Fruit fly (Drosophila melanogaster) whole organism, embryonic: ENCODE results near the gene CG3529.
A peak's percentile ranks its signal among the peaks of the same experiment; 100 is the strongest.

Experiments used
- Ada2b ChIP-seq: fragments of 200-800 bp; sonication (Bioruptor generic); IDR thresholded peaks from 2 replicates; pipeline ENCODE4 v1.3.6; 2022; ENCODE audit warnings: missing biosample characterization, missing genetic modification characterization
- Asciz ChIP-seq: fragments of 200-800 bp; sonication (Bioruptor generic); optimal IDR thresholded peaks from 2 replicates; lab custom pipeline; 2017; ENCODE audit warnings: missing biosample characterization, mild to moderate bottlenecking, missing genetic modification characterization, missing genetic modification reagents
- CG11456 ChIP-seq: fragments of 200-800 bp; sonication (Bioruptor generic); IDR thresholded peaks from 3 replicates; pipeline ENCODE4 v1.3.6; 2022; ENCODE audit warnings: missing biosample characterization, missing genetic modification characterization
- CG12071 ChIP-seq: fragments of 200-800 bp; sonication (Bioruptor generic); optimal IDR thresholded peaks from 3 replicates; lab custom pipeline; 2018; ENCODE audit warnings: missing biosample characterization, mild to moderate bottlenecking, missing genetic modification characterization
- CG12391 ChIP-seq: fragments of 200-800 bp; sonication (Bioruptor generic); optimal IDR thresholded peaks from 3 replicates; lab custom pipeline; 2018; ENCODE audit warnings: missing biosample characterization, mild to moderate bottlenecking, missing genetic modification characterization, moderate library complexity
- CG12659 ChIP-seq: fragments of 200-800 bp; sonication (Bioruptor generic); optimal IDR thresholded peaks from 3 replicates; lab custom pipeline; 2017; ENCODE audit warnings: mild to moderate bottlenecking, missing biosample characterization, missing genetic modification reagents, missing genetic modification characterization
- CG12744 ChIP-seq: fragments of 200-800 bp; sonication (Bioruptor generic); optimal IDR thresholded peaks from 2 replicates; lab custom pipeline; 2016; ENCODE audit warnings: missing biosample characterization, missing genetic modification characterization
- CG16813 ChIP-seq: fragments of 200-800 bp; sonication (Bioruptor generic); IDR thresholded peaks from 3 replicates; pipeline ENCODE4 v1.3.6; 2022; ENCODE audit warnings: missing biosample characterization, missing genetic modification characterization; ENCODE audit not compliant: partially characterized antibody
- CG16815 ChIP-seq: fragments of 200-800 bp; sonication (Bioruptor generic); optimal IDR thresholded peaks from 3 replicates; lab custom pipeline; 2017; ENCODE audit warnings: missing biosample characterization, mild to moderate bottlenecking, missing genetic modification characterization
- CG17385 ChIP-seq: fragments of 200-800 bp; sonication (Bioruptor generic); optimal IDR thresholded peaks from 3 replicates; lab custom pipeline; 2018; ENCODE audit warnings: missing biosample characterization, mild to moderate bottlenecking, missing genetic modification characterization
- CG17802 ChIP-seq: fragments of 200-800 bp; sonication (Bioruptor generic); optimal IDR thresholded peaks from 2 replicates; lab custom pipeline; 2018; ENCODE audit warnings: missing biosample characterization, mild to moderate bottlenecking, missing genetic modification characterization, moderate library complexity
- CG2116 ChIP-seq: fragments of 200-800 bp; sonication (Bioruptor generic); optimal IDR thresholded peaks from 3 replicates; lab custom pipeline; 2018; ENCODE audit warnings: missing biosample characterization, mild to moderate bottlenecking, missing genetic modification characterization
- CG2120 ChIP-seq: fragments of 200-800 bp; sonication (Bioruptor generic); optimal IDR thresholded peaks from 3 replicates; lab custom pipeline; 2016; ENCODE audit warnings: missing biosample characterization, missing genetic modification characterization
- CG2678 ChIP-seq: fragments of 200-800 bp; sonication (Bioruptor generic); optimal IDR thresholded peaks from 3 replicates; lab custom pipeline; 2019; ENCODE audit warnings: missing biosample characterization, mild to moderate bottlenecking, missing genetic modification characterization, moderate library complexity
- CG2712 ChIP-seq: fragments of 200-800 bp; optimal IDR thresholded peaks from 3 replicates; lab custom pipeline; 2019; ENCODE audit warnings: missing biosample characterization, mild to moderate bottlenecking, missing genetic modification characterization, moderate library complexity
- CG3281 ChIP-seq: fragments of 200-800 bp; sonication (Bioruptor generic); optimal IDR thresholded peaks from 3 replicates; lab custom pipeline; 2017; ENCODE audit warnings: missing biosample characterization, mild to moderate bottlenecking, missing genetic modification characterization
- CG6272 ChIP-seq: fragments of 200-800 bp; sonication (Bioruptor generic); IDR thresholded peaks from 2 replicates; pipeline ENCODE4 v1.3.6; 2022; ENCODE audit warnings: missing biosample characterization, missing genetic modification characterization
- CG7839 ChIP-seq: fragments of 200-800 bp; sonication (Bioruptor generic); optimal IDR thresholded peaks from 3 replicates; lab custom pipeline; 2018; ENCODE audit warnings: missing biosample characterization, mild to moderate bottlenecking, missing genetic modification characterization, moderate library complexity
- CG8089 ChIP-seq: fragments of 200-800 bp; sonication (Bioruptor generic); optimal IDR thresholded peaks from 3 replicates; lab custom pipeline; 2016; ENCODE audit warnings: missing biosample characterization, missing genetic modification characterization
- CG8924 ChIP-seq: fragments of 200-800 bp; optimal IDR thresholded peaks from 3 replicates; lab custom pipeline; 2019; ENCODE audit warnings: missing biosample characterization, mild to moderate bottlenecking, missing genetic modification characterization, moderate library complexity
- CG8944 ChIP-seq: fragments of 200-800 bp; sonication (Bioruptor generic); optimal IDR thresholded peaks from 3 replicates; lab custom pipeline; 2016; ENCODE audit warnings: missing biosample characterization, missing genetic modification characterization
- CG9215 ChIP-seq: fragments of 200-800 bp; sonication (Bioruptor generic); IDR thresholded peaks from 2 replicates; pipeline ENCODE4 v1.3.6; 2022; ENCODE audit warnings: missing biosample characterization, missing genetic modification characterization
- CkIIα-i1 ChIP-seq: fragments of 200-800 bp; sonication (Bioruptor generic); IDR thresholded peaks from 2 replicates; pipeline ENCODE4 v1.3.6; 2022; ENCODE audit warnings: missing biosample characterization, missing genetic modification characterization
- Deaf1 ChIP-seq: fragments of 200-800 bp; optimal IDR thresholded peaks from 3 replicates; lab custom pipeline; 2019; ENCODE audit warnings: missing biosample characterization, mild to moderate bottlenecking, missing genetic modification characterization, moderate library complexity
- Drgx ChIP-seq: fragments of 200-800 bp; sonication (Bioruptor generic); IDR thresholded peaks from 2 replicates; pipeline ENCODE4 v1.3.6; 2022; ENCODE audit warnings: missing biosample characterization, missing genetic modification characterization
- E2f2 ChIP-seq: fragments of 200-800 bp; sonication (Bioruptor generic); IDR thresholded peaks from 2 replicates; pipeline ENCODE4 v1.3.6; 2022; ENCODE audit warnings: missing biosample characterization, missing genetic modification characterization
- Oaz ChIP-seq: fragments of 200-800 bp; sonication (Bioruptor generic); IDR thresholded peaks from 2 replicates; pipeline ENCODE4 v1.3.6; 2022; ENCODE audit warnings: missing biosample characterization, missing genetic modification characterization
- Oli ChIP-seq: fragments of 200-800 bp; sonication (Bioruptor generic); optimal IDR thresholded peaks from 2 replicates; lab custom pipeline; 2018; ENCODE audit warnings: missing biosample characterization, mild to moderate bottlenecking, missing genetic modification characterization, moderate library complexity
- Pdp1 ChIP-seq, 2 experiments: fragments of 200-800 bp; sonication (Bioruptor generic); optimal IDR thresholded peaks; 3 replicates each; lab custom pipeline; 2016; ENCODE audit warnings: missing biosample characterization in 2 of 2, missing genetic modification characterization in 2 of 2, mild to moderate bottlenecking in 1 of 2, moderate library complexity in 1 of 2
- Rx ChIP-seq: fragments of 200-800 bp; sonication (Bioruptor generic); IDR thresholded peaks from 2 replicates; pipeline ENCODE4 v1.3.6; 2022; ENCODE audit warnings: missing biosample characterization, missing genetic modification characterization
- Xbp1 ChIP-seq: fragments of 200-800 bp; sonication (Bioruptor generic); optimal IDR thresholded peaks from 3 replicates; lab custom pipeline; 2016; ENCODE audit warnings: missing biosample characterization, mild to moderate bottlenecking, missing genetic modification characterization
- ab ChIP-seq: fragments of 200-800 bp; sonication (Bioruptor generic); optimal IDR thresholded peaks from 2 replicates; lab custom pipeline; 2016; ENCODE audit warnings: missing biosample characterization, missing genetic modification characterization
- ash1 ChIP-seq: fragments of 200-800 bp; sonication (Bioruptor generic); optimal IDR thresholded peaks from 2 replicates; lab custom pipeline; 2018; ENCODE audit warnings: missing biosample characterization, mild to moderate bottlenecking, missing genetic modification characterization
- br ChIP-seq: fragments of >200 bp; optimal IDR thresholded peaks from 2 replicates; lab custom pipeline; 2017
- ci ChIP-seq: fragments of 200-800 bp; sonication (Bioruptor generic); IDR thresholded peaks from 3 replicates; pipeline ENCODE4 v1.3.6; 2022; ENCODE audit warnings: missing biosample characterization, missing genetic modification characterization
- crc ChIP-seq: fragments of 200-800 bp; sonication (Bioruptor generic); optimal IDR thresholded peaks from 2 replicates; lab custom pipeline; 2016; ENCODE audit warnings: missing biosample characterization, missing genetic modification characterization
- danr ChIP-seq: fragments of 200-800 bp; sonication (Bioruptor generic); IDR thresholded peaks from 2 replicates; pipeline ENCODE4 v1.3.6; 2022; ENCODE audit warnings: missing biosample characterization, missing genetic modification characterization
- dpn ChIP-seq, 2 experiments: fragments of 200-800 bp; sonication (Bioruptor generic); optimal IDR thresholded peaks; 3 replicates each; lab custom pipeline; 2016; ENCODE audit warnings: missing biosample characterization in 2 of 2, missing genetic modification characterization in 2 of 2
- ftz-f1 ChIP-seq: fragments of 200-800 bp; sonication (Bioruptor generic); optimal IDR thresholded peaks from 2 replicates; lab custom pipeline; 2016; ENCODE audit warnings: missing biosample characterization, missing genetic modification characterization
- gcm ChIP-seq: fragments of 200-800 bp; sonication (Bioruptor generic); optimal IDR thresholded peaks from 2 replicates; lab custom pipeline; 2019; ENCODE audit warnings: missing biosample characterization, mild to moderate bottlenecking, missing genetic modification characterization, moderate library complexity
- gem ChIP-seq: fragments of 200-800 bp; sonication (Bioruptor generic); optimal IDR thresholded peaks from 2 replicates; lab custom pipeline; 2019; ENCODE audit warnings: missing biosample characterization, mild to moderate bottlenecking, missing genetic modification characterization, moderate library complexity
- gsb-n ChIP-seq: fragments of 200-800 bp; sonication (Bioruptor generic); optimal IDR thresholded peaks from 3 replicates; lab custom pipeline; 2018; ENCODE audit warnings: missing biosample characterization, mild to moderate bottlenecking, missing genetic modification characterization
- ind ChIP-seq: fragments of 200-800 bp; sonication (Bioruptor generic); optimal IDR thresholded peaks from 3 replicates; lab custom pipeline; 2016; ENCODE audit warnings: missing biosample characterization, missing genetic modification characterization
- insv ChIP-seq, 2 experiments: fragments of 200-800 bp; sonication (Bioruptor generic); optimal IDR thresholded peaks; 3 replicates each; lab custom pipeline; 2016 to 2018; ENCODE audit warnings: missing biosample characterization in 2 of 2, missing genetic modification characterization in 2 of 2
- jing ChIP-seq: fragments of 200-800 bp; sonication (Bioruptor generic); optimal IDR thresholded peaks from 2 replicates; lab custom pipeline; 2018; ENCODE audit warnings: missing biosample characterization, mild to moderate bottlenecking, missing genetic modification characterization
- mld ChIP-seq: fragments of 200-800 bp; sonication (Bioruptor generic); IDR thresholded peaks from 3 replicates; pipeline ENCODE4 v1.3.6; 2022; ENCODE audit warnings: missing biosample characterization, missing genetic modification characterization; ENCODE audit not compliant: partially characterized antibody
- nmo ChIP-seq: fragments of 200-800 bp; sonication (Bioruptor generic); optimal IDR thresholded peaks from 2 replicates; lab custom pipeline; 2018; ENCODE audit warnings: missing biosample characterization, mild to moderate bottlenecking, missing genetic modification characterization, moderate library complexity
- row ChIP-seq: fragments of 200-800 bp; sonication (Bioruptor generic); IDR thresholded peaks from 3 replicates; pipeline ENCODE4 v1.3.6; 2022; ENCODE audit warnings: missing biosample characterization, missing genetic modification characterization
- sisA ChIP-seq: fragments of 200-800 bp; sonication (Bioruptor generic); IDR thresholded peaks from 2 replicates; pipeline ENCODE4 v1.3.6; 2022; ENCODE audit warnings: missing biosample characterization, missing genetic modification characterization
- slbo ChIP-seq: fragments of 200-800 bp; sonication (Bioruptor generic); IDR thresholded peaks from 2 replicates; pipeline ENCODE4 v1.3.6; 2022; ENCODE audit warnings: missing biosample characterization, missing genetic modification characterization
- vvl ChIP-seq: fragments of 200-800 bp; sonication (Bioruptor generic); IDR thresholded peaks from 2 replicates; pipeline ENCODE4 v1.3.6; 2022; ENCODE audit warnings: missing biosample characterization, missing genetic modification characterization
- wdn ChIP-seq: fragments of 200-800 bp; sonication (Bioruptor generic); IDR thresholded peaks from 2 replicates; pipeline ENCODE4 v1.3.6; 2022; ENCODE audit warnings: missing biosample characterization, missing genetic modification characterization

Gene CG3529

dm6 chr3L:9424528-9424911, 22.1 kb upstream of the CG3529 start (continued):
- TF ChIP-seq CG2120 (GFP tag; lab: Kevin White, UChicago) (peak; percentile 46), insv (GFP tag; optimal IDR thresholded peaks at IDR 0.05; lab: Kevin White, UChicago) (no peak), dpn (GFP tag; optimal IDR thresholded peaks at IDR 0.05; lab: Kevin White, UChicago) (no peak), mld (GFP tag; lab: Robert Waterston, UW) (no peak), ash1 (GFP tag; lab: Kevin White, UChicago) (no peak), CG7839 (tag; lab: Kevin White, UChicago) (peak; percentile 36), br (lab: Kevin White, UChicago) (no peak), slbo (peak; percentile 31; the same call in 1 of the 2 replicates), crc (GFP tag; lab: Kevin White, UChicago) (no peak), CG11456 (GFP tag; lab: Robert Waterston, UW) (no peak), CkIIα-i1 (GFP tag; lab: Robert Waterston, UW) (no peak), ab (GFP tag; lab: Kevin White, UChicago) (no peak), Asciz (GFP tag; lab: Kevin White, UChicago) (peak; percentile 15), CG8944 (GFP tag; lab: Kevin White, UChicago) (no peak), row (GFP tag; lab: Robert Waterston, UW) (peak; percentile 63; the same call in 2 of the 3 replicates), CG2712 (tag; lab: Kevin White, UChicago) (peak; percentile 57), CG3281 (GFP tag; lab: Kevin White, UChicago) (peak; percentile 39), Xbp1 (GFP tag; lab: Kevin White, UChicago) (peak; percentile 16), CG16815 (no peak), wdn (GFP tag; lab: Robert Waterston, UW) (no peak), CG9215 (GFP tag; lab: Robert Waterston, UW) (no peak), CG12391 (tag; lab: Kevin White, UChicago) (peak; percentile 56), jing (GFP tag; lab: Kevin White, UChicago) (no peak), gsb-n (tag; lab: Kevin White, UChicago) (peak; percentile 45), CG17802 (tag; lab: Kevin White, UChicago) (no peak), Ada2b (GFP tag; lab: Robert Waterston, UW) (peak; percentile 20; the same call in 1 of the 2 replicates), Deaf1 (tag; lab: Kevin White, UChicago) (peak; percentile 14), CG8089 (no peak), vvl (peak; percentile 91), CG12744 (GFP tag; lab: Kevin White, UChicago) (no peak), CG2678 (peak; percentile 53), Oli (peak; percentile 2), Oaz (GFP tag; lab: Robert Waterston, UW) (no peak), sisA (GFP tag; lab: Robert Waterston, UW) (no peak), Pdp1 (GFP tag; optimal IDR thresholded peaks at IDR 0.05; lab: Kevin White, UChicago) (no peak), CG12071 (GFP tag; lab: Kevin White, UChicago) (peak; percentile 5), CG2116 (GFP tag; lab: Kevin White, UChicago) (peak; percentile 43), CG12659 (GFP tag; lab: Kevin White, UChicago) (peak; percentile 6), gcm (peak; percentile 33), danr (GFP tag; lab: Robert Waterston, UW) (no peak), ind (GFP tag; lab: Kevin White, UChicago) (peak; percentile 24), gem (tag; lab: Kevin White, UChicago) (peak; percentile 65), Drgx (GFP tag; lab: Robert Waterston, UW) (no peak), CG17385 (peak; percentile 43), Rx (GFP tag; lab: Robert Waterston, UW) (no peak), E2f2 (GFP tag; lab: Robert Waterston, UW) (peak; percentile 23; the same call in 1 of the 2 replicates), CG16813 (GFP tag; lab: Robert Waterston, UW) (no peak), ftz-f1 (GFP tag; lab: Kevin White, UChicago) (no peak), ci (GFP tag; lab: Robert Waterston, UW) (no peak), CG6272 (GFP tag; lab: Robert Waterston, UW) (no peak), CG8924 (tag; lab: Kevin White, UChicago) (peak; percentile 64), nmo (GFP tag; lab: Kevin White, UChicago) (peak; percentile 1)
